Worm (Caenorhabditis elegans) whole organism, L4 larva: ENCODE data around the gene F43C1.7.

Source experiments
- F44E2.7 ChIP-seq: fragments of 200-800 bp; sonication (Bioruptor generic); IDR thresholded peaks from 2 replicates; pipeline ENCODE4 v2.1.2; 2022; ENCODE audit warnings: missing genetic modification characterization, missing compliant biosample characterization
- Y105C5A.15 ChIP-seq: fragments of 200-800 bp; sonication (Bioruptor generic); IDR thresholded peaks from 2 replicates; pipeline ENCODE4 v1.3.6; 2022; ENCODE audit warnings: missing genetic modification characterization, missing compliant biosample characterization
- aha-1 ChIP-seq: fragments of 150-350 bp; peaks from one replicate; lab custom pipeline; 2014; ENCODE audit warnings: missing biosample characterization, missing genetic modification characterization
- ama-1 ChIP-seq: fragments of 150-350 bp; optimal IDR thresholded peaks from 2 replicates; lab custom pipeline; 2014; ENCODE audit warnings: inconsistent platforms, mixed read lengths
- ceh-20 ChIP-seq: fragments of 200-800 bp; sonication (Bioruptor generic); IDR thresholded peaks from 2 replicates; pipeline ENCODE4 v1.3.6; 2022; ENCODE audit warnings: missing genetic modification reagents, missing genetic modification characterization, missing compliant biosample characterization
- lin-39 ChIP-seq: fragments of 150-350 bp; optimal IDR thresholded peaks from 2 replicates; lab custom pipeline; 2014; ENCODE audit warnings: missing biosample characterization, missing genetic modification reagents, missing genetic modification characterization
- nhr-10 ChIP-seq: fragments of 150-350 bp; optimal IDR thresholded peaks from 2 replicates; lab custom pipeline; 2014; ENCODE audit warnings: missing biosample characterization, missing genetic modification characterization
- nhr-237 ChIP-seq: sonication (generic microtip); optimal IDR thresholded peaks from 2 replicates; lab custom pipeline; 2017; ENCODE audit warnings: missing biosample characterization, missing genetic modification characterization
- pha-4 ChIP-seq, 2 experiments: fragments of 150-350 bp in 1 of 2; fragments of 200-800 bp in 1 of 2; sonication (Bioruptor generic) in 1 of 2; IDR thresholded peaks in 1 of 2; optimal IDR thresholded peaks in 1 of 2; 2 replicates each; pipeline versions ENCODE4 v1.3.6 to Lab custom; 2014 to 2022; ENCODE audit warnings: missing genetic modification characterization in 2 of 2, missing genetic modification reagents in 2 of 2, missing biosample characterization in 1 of 2, missing compliant biosample characterization in 1 of 2
- rbr-2 ChIP-seq: sonication (generic microtip); optimal IDR thresholded peaks from 2 replicates; lab custom pipeline; 2016; ENCODE audit warnings: missing genotype, missing genetic modification characterization, missing compliant biosample characterization
- zip-11 ChIP-seq: fragments of 200-800 bp; sonication (Bioruptor generic); IDR thresholded peaks from 2 replicates; pipeline ENCODE4 v1.3.6; 2022; ENCODE audit warnings: missing genetic modification characterization, missing compliant biosample characterization

- TF ChIP-seq pha-4 (GFP tag; IDR thresholded peaks at IDR 0.05; lab: Robert Waterston, UW) (no peak), pha-4 (tag; optimal IDR thresholded peaks at IDR 0.05; lab: Kevin White, UChicago) (no peak), zip-11 (no peak), aha-1 (tag; lab: Kevin White, UChicago) (no peak), nhr-237 (no peak), F44E2.7 (GFP tag; lab: Robert Waterston, UW) (no peak), rbr-2 (tag; lab: Kevin White, UChicago) (no peak), lin-39 (tag; lab: Kevin White, UChicago) (no peak), ama-1 (lab: Kevin White, UChicago) (no peak), Y105C5A.15 (GFP tag; lab: Robert Waterston, UW) (no peak), nhr-10 (tag; lab: Kevin White, UChicago) (no peak), ceh-20 (GFP tag; lab: Robert Waterston, UW) (no peak)
Measured at ce11 chrIII:4278203-4278602, 35.8 kb upstream of the F43C1.7 start.
